Worm (Caenorhabditis elegans): Measurements from ENCODE around the gene F47G3.3.
A peak's percentile ranks its signal among the peaks of the same experiment; 100 is the strongest.

Gene F47G3.3

DNA sequence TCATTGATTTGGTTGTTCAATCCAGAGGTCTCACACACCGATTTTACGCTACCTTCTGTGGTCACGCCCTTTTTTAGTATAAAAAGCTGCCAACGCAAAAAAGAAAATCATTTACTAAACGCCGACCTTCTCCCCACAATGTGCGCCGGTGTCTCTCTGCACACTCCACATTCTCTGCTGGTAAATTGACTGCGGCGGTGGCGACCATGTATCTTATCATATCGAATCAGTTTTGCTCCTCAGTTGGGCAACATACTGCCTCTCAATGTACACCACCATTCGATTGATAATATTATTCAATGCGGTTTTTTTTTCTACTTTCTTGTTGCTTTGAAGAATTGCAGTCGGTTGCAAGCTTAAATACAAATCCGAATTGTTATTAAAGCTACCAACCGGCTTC, 3.7 kb upstream of the F47G3.3 start (continued):
- peak; percentile 79 for TF ChIP-seq aha-1 (tag)
- TF ChIP-seq dmd-9 (GFP tag; IDR thresholded peaks at IDR 0.05): no peak
- TF ChIP-seq Y75B8A.6 (GFP tag; IDR thresholded peaks at IDR 0.05): no peak
- TF ChIP-seq zag-1 (tag; optimal IDR thresholded peaks at IDR 0.05): no peak
- TF ChIP-seq nhr-25 (tag; optimal IDR thresholded peaks at IDR 0.05; ENCODE audit: borderline replicate concordance, insufficient read depth): no peak
- TF ChIP-seq daf-8 (GFP tag; IDR thresholded peaks at IDR 0.05): no peak
- no peak for TF ChIP-seq php-3 (GFP tag; IDR thresholded peaks at IDR 0.05)
- TF ChIP-seq Y48G9A.11 (GFP tag; IDR thresholded peaks at IDR 0.05): no peak
- no peak for TF ChIP-seq madf-9 (GFP tag; conservative IDR thresholded peaks at IDR 0.05)
- TF ChIP-seq lin-29 (GFP tag; IDR thresholded peaks at IDR 0.05): no peak
- TF ChIP-seq snpc-4 (tag; optimal IDR thresholded peaks at IDR 0.05): no peak
- no peak for TF ChIP-seq ctbp-1 (GFP tag; IDR thresholded peaks at IDR 0.05)
- TF ChIP-seq zfp-3 (GFP tag; conservative IDR thresholded peaks at IDR 0.05): no peak
- TF ChIP-seq dmd-6 (GFP tag; IDR thresholded peaks at IDR 0.05): peak; percentile 59
- TF ChIP-seq rbr-2 (tag; optimal IDR thresholded peaks at IDR 0.05): no peak
- peak; percentile 9 for TF ChIP-seq lin-13 (GFP tag; optimal IDR thresholded peaks at IDR 0.05)
- no peak for TF ChIP-seq unc-130 (GFP tag; optimal IDR thresholded peaks at IDR 0.05)
- no peak for TF ChIP-seq Y105C5A.15 (GFP tag; IDR thresholded peaks at IDR 0.05)
- TF ChIP-seq egl-27 (tag; optimal IDR thresholded peaks at IDR 0.05): no peak
- TF ChIP-seq spr-1 (tag; optimal IDR thresholded peaks at IDR 0.05): no peak
- no peak for TF ChIP-seq mxl-2 (GFP tag; conservative IDR thresholded peaks at IDR 0.05)
- peak; percentile 63 for TF ChIP-seq dve-1 (tag; optimal IDR thresholded peaks at IDR 0.05; ENCODE audit: insufficient read depth)
- peak; percentile 69 for TF ChIP-seq hlh-11 (tag; optimal IDR thresholded peaks at IDR 0.05)
- TF ChIP-seq nhr-6 (tag; optimal IDR thresholded peaks at IDR 0.05): peak; percentile 46
- no peak for TF ChIP-seq nhr-42 (GFP tag; IDR thresholded peaks at IDR 0.05)

DNA sequence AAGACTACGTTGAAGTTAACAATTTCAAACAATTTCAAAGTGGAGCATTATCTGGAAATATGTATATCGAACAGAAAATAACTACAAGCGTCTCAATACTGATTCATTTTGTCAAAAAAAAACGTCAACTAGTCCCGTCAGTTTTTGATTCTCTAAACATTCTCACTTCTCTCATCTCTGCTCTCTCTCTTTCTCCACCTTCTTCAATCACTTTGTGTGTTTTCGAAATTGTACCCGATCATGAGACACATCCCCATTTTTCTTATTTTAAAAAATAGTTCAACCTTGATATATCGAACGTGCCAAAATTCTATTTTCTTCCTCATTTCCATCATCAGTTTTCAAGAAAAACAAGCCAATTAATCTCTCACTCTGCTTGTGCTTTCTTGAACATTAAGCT, 5.0 kb downstream of the F47G3.3 start:
- TF ChIP-seq nhr-28 (tag; optimal IDR thresholded peaks at IDR 0.05) (peak; percentile 44), mxl-2 (GFP tag; conservative IDR thresholded peaks at IDR 0.05) (no peak), set-16 (GFP tag; IDR thresholded peaks at IDR 0.05) (no peak), daf-16 (GFP tag; optimal IDR thresholded peaks at IDR 0.05) (peak in 1 of 2 experiments; percentile 4), daf-16 (tag; optimal IDR thresholded peaks at IDR 0.05) (no peak), nhr-42 (GFP tag; IDR thresholded peaks at IDR 0.05) (no peak), lin-13 (GFP tag; optimal IDR thresholded peaks at IDR 0.05) (no peak), lin-39 (tag; optimal IDR thresholded peaks at IDR 0.05) (no peak), hlh-30 (tag; optimal IDR thresholded peaks at IDR 0.05; ENCODE audit: insufficient read depth) (peak; percentile 36), mes-2 (tag; optimal IDR thresholded peaks at IDR 0.05; ENCODE audit: poor library complexity, severe bottlenecking) (no peak), ces-1 (GFP tag; optimal IDR thresholded peaks at IDR 0.05) (no peak), php-3 (GFP tag; IDR thresholded peaks at IDR 0.05) (no peak), mdl-1 (tag; optimal IDR thresholded peaks at IDR 0.05) (no peak)

ce11 chrX:2381282-2381681, 5.5 kb downstream of the F47G3.3 start, which contains the start of gene F47G3.4:
Gene F47G3.4, plus strand, starts transcription at chrX:2381582.
- TF ChIP-seq nhr-25 (tag; optimal IDR thresholded peaks at IDR 0.05; ENCODE audit: borderline replicate concordance, insufficient read depth): no peak
- TF ChIP-seq php-3 (GFP tag; IDR thresholded peaks at IDR 0.05): no peak
- TF ChIP-seq aha-1 (tag): no peak
- no peak for TF ChIP-seq daf-12 (tag; optimal IDR thresholded peaks at IDR 0.05)
- TF ChIP-seq egl-43 (GFP tag; IDR thresholded peaks at IDR 0.05): no peak
- TF ChIP-seq ceh-62 (tag; optimal IDR thresholded peaks at IDR 0.05): no peak
- TF ChIP-seq ztf-7 (tag; optimal IDR thresholded peaks at IDR 0.05): no peak
- TF ChIP-seq hmg-1.1 (GFP tag; IDR thresholded peaks at IDR 0.05): no peak
- TF ChIP-seq sdz-12 (GFP tag; optimal IDR thresholded peaks at IDR 0.05): no peak
- TF ChIP-seq nhr-237 (tag; optimal IDR thresholded peaks at IDR 0.05): no peak
